Fruit fly (Drosophila melanogaster) whole organism, embryonic: ENCODE results near the gene ClpP.

ENCODE experiments used
- ATbp ChIP-seq: fragments of 200-800 bp; sonication (Bioruptor generic); optimal IDR thresholded peaks from 2 replicates; lab custom pipeline; 2017; ENCODE audit warnings: missing biosample characterization, mild to moderate bottlenecking, missing genetic modification characterization, missing genetic modification reagents
- Atf3 ChIP-seq: fragments of 200-800 bp; sonication (Bioruptor generic); optimal IDR thresholded peaks from 3 replicates; lab custom pipeline; 2016; ENCODE audit warnings: missing biosample characterization, missing genetic modification characterization
- CG1233 ChIP-seq: fragments of 200-800 bp; sonication (Bioruptor generic); optimal IDR thresholded peaks from 4 replicates; lab custom pipeline; 2018; ENCODE audit warnings: missing biosample characterization, mild to moderate bottlenecking, missing genetic modification characterization
- CG12391 ChIP-seq: fragments of 200-800 bp; sonication (Bioruptor generic); optimal IDR thresholded peaks from 3 replicates; lab custom pipeline; 2018; ENCODE audit warnings: missing biosample characterization, mild to moderate bottlenecking, missing genetic modification characterization, moderate library complexity
- CG15696 ChIP-seq: fragments of 200-800 bp; sonication (Bioruptor generic); optimal IDR thresholded peaks from 2 replicates; lab custom pipeline; 2019; ENCODE audit warnings: missing biosample characterization, mild to moderate bottlenecking, missing genetic modification characterization, moderate library complexity
- CG1647 ChIP-seq: fragments of 200-800 bp; sonication (Bioruptor generic); optimal IDR thresholded peaks from 3 replicates; lab custom pipeline; 2016; ENCODE audit warnings: missing biosample characterization, missing genetic modification characterization
- CG17186 ChIP-seq: fragments of 200-800 bp; sonication (Bioruptor generic); optimal IDR thresholded peaks from 3 replicates; lab custom pipeline; 2017; ENCODE audit warnings: missing biosample characterization, missing genetic modification reagents, missing genetic modification characterization
- CG17359 ChIP-seq: fragments of 200-800 bp; sonication (Bioruptor generic); optimal IDR thresholded peaks from 3 replicates; lab custom pipeline; 2018; ENCODE audit warnings: missing biosample characterization, mild to moderate bottlenecking, missing genetic modification characterization, moderate library complexity
- CG17829 ChIP-seq: fragments of 200-800 bp; optimal IDR thresholded peaks from 2 replicates; lab custom pipeline; 2019; ENCODE audit warnings: missing biosample characterization, mild to moderate bottlenecking, missing genetic modification characterization, moderate library complexity
- CG18599 ChIP-seq: fragments of 200-800 bp; sonication (Bioruptor generic); optimal IDR thresholded peaks from 3 replicates; lab custom pipeline; 2017; ENCODE audit warnings: missing biosample characterization, missing genetic modification characterization, mild to moderate bottlenecking, moderate library complexity, missing genetic modification reagents
- CG2120 ChIP-seq: fragments of 200-800 bp; sonication (Bioruptor generic); optimal IDR thresholded peaks from 3 replicates; lab custom pipeline; 2016; ENCODE audit warnings: missing biosample characterization, missing genetic modification characterization
- CG2678 ChIP-seq: fragments of 200-800 bp; sonication (Bioruptor generic); optimal IDR thresholded peaks from 3 replicates; lab custom pipeline; 2019; ENCODE audit warnings: missing biosample characterization, mild to moderate bottlenecking, missing genetic modification characterization, moderate library complexity
- CG2875 ChIP-seq: fragments of 200-800 bp; sonication (Bioruptor generic); optimal IDR thresholded peaks from 2 replicates; lab custom pipeline; 2017; ENCODE audit warnings: missing biosample characterization, mild to moderate bottlenecking, missing genetic modification characterization, missing genetic modification reagents
- CG3407 ChIP-seq: fragments of 200-800 bp; sonication (Bioruptor generic); optimal IDR thresholded peaks from 2 replicates; lab custom pipeline; 2018; ENCODE audit warnings: missing biosample characterization, mild to moderate bottlenecking, missing genetic modification characterization
- CG4282 ChIP-seq: fragments of 200-800 bp; sonication (Bioruptor generic); optimal IDR thresholded peaks from 2 replicates; lab custom pipeline; 2016; ENCODE audit warnings: missing biosample characterization, missing genetic modification characterization
- CG4730 ChIP-seq: fragments of 200-800 bp; sonication (Bioruptor generic); IDR thresholded peaks from 2 replicates; pipeline ENCODE4 v1.3.6; 2022; ENCODE audit warnings: missing biosample characterization, missing genetic modification characterization
- CG4820 ChIP-seq: fragments of 200-800 bp; sonication (Bioruptor generic); optimal IDR thresholded peaks from 3 replicates; lab custom pipeline; 2016; ENCODE audit warnings: missing biosample characterization, missing genetic modification characterization
- CG6175 ChIP-seq: fragments of 200-800 bp; sonication (Bioruptor generic); IDR thresholded peaks from 3 replicates; pipeline ENCODE4 v1.3.6; 2022; ENCODE audit warnings: missing biosample characterization, missing genetic modification characterization
- CG6683 ChIP-seq: fragments of 200-800 bp; sonication (Bioruptor generic); optimal IDR thresholded peaks from 2 replicates; lab custom pipeline; 2017; ENCODE audit warnings: missing biosample characterization, mild to moderate bottlenecking, missing genetic modification characterization, missing genetic modification reagents
- CG6791 ChIP-seq: fragments of 200-800 bp; sonication (Bioruptor generic); IDR thresholded peaks from 3 replicates; pipeline ENCODE4 v1.3.6; 2022; ENCODE audit warnings: missing biosample characterization, missing genetic modification characterization; ENCODE audit not compliant: partially characterized antibody
- CG9932 ChIP-seq: fragments of 200-800 bp; sonication (Bioruptor generic); IDR thresholded peaks from 2 replicates; pipeline ENCODE4 v1.3.6; 2022; ENCODE audit warnings: missing biosample characterization, missing genetic modification characterization
- CkIIα-i1 ChIP-seq: fragments of 200-800 bp; sonication (Bioruptor generic); IDR thresholded peaks from 2 replicates; pipeline ENCODE4 v1.3.6; 2022; ENCODE audit warnings: missing biosample characterization, missing genetic modification characterization
- Gug ChIP-seq: fragments of 200-800 bp; sonication (Bioruptor generic); IDR thresholded peaks from 4 replicates; pipeline ENCODE4 v1.3.6; 2022; ENCODE audit warnings: missing biosample characterization, missing genetic modification characterization
- HHEX ChIP-seq: fragments of 200-800 bp; sonication (Bioruptor generic); optimal IDR thresholded peaks from 3 replicates; lab custom pipeline; 2017; ENCODE audit warnings: missing biosample characterization, mild to moderate bottlenecking, missing genetic modification characterization, missing genetic modification reagents
- HLH54F ChIP-seq: fragments of 200-800 bp; sonication (Bioruptor generic); optimal IDR thresholded peaks from 3 replicates; lab custom pipeline; 2016; ENCODE audit warnings: missing biosample characterization, missing genetic modification characterization
- Hmx ChIP-seq: fragments of 200-800 bp; sonication (Bioruptor generic); optimal IDR thresholded peaks from 2 replicates; lab custom pipeline; 2016; ENCODE audit warnings: missing biosample characterization, missing genetic modification characterization
- Hr78 ChIP-seq, 2 experiments: fragments of 200-800 bp in 1 of 2; fragments of >200 bp in 1 of 2; sonication (Bioruptor generic) in 1 of 2; optimal IDR thresholded peaks; 2 replicates each; lab custom pipeline; 2017 to 2019; ENCODE audit warnings: missing biosample characterization in 2 of 2, missing genetic modification characterization in 2 of 2, mild to moderate bottlenecking in 1 of 2, moderate library complexity in 1 of 2
- Mad ChIP-seq: fragments of 200-800 bp; sonication (Bioruptor generic); optimal IDR thresholded peaks from 2 replicates; lab custom pipeline; 2016; ENCODE audit warnings: missing biosample characterization, missing genetic modification characterization
- NC2α ChIP-seq: fragments of 200-800 bp; sonication (Bioruptor generic); optimal IDR thresholded peaks from 2 replicates; lab custom pipeline; 2016; ENCODE audit warnings: missing biosample characterization, missing genetic modification characterization
- NFAT ChIP-seq: fragments of 200-800 bp; sonication (Bioruptor generic); IDR thresholded peaks from 2 replicates; pipeline ENCODE4 v1.3.6; 2022; ENCODE audit warnings: missing biosample characterization, missing genetic modification characterization
- Oaz ChIP-seq: fragments of 200-800 bp; sonication (Bioruptor generic); IDR thresholded peaks from 2 replicates; pipeline ENCODE4 v1.3.6; 2022; ENCODE audit warnings: missing biosample characterization, missing genetic modification characterization
- Side ChIP-seq: fragments of 200-800 bp; sonication (Bioruptor generic); optimal IDR thresholded peaks from 2 replicates; lab custom pipeline; 2016; ENCODE audit warnings: missing biosample characterization, missing genetic modification characterization
- btn ChIP-seq: fragments of 200-800 bp; sonication (Bioruptor generic); optimal IDR thresholded peaks from 2 replicates; lab custom pipeline; 2016; ENCODE audit warnings: missing biosample characterization, missing genetic modification characterization
- fd3F ChIP-seq: fragments of 200-800 bp; sonication (Bioruptor generic); optimal IDR thresholded peaks from 2 replicates; lab custom pipeline; 2018; ENCODE audit warnings: missing biosample characterization, mild to moderate bottlenecking, missing genetic modification characterization, moderate library complexity
- fd64A ChIP-seq: fragments of 200-800 bp; sonication (Bioruptor generic); optimal IDR thresholded peaks from 3 replicates; lab custom pipeline; 2018; ENCODE audit warnings: missing biosample characterization, mild to moderate bottlenecking, missing genetic modification characterization
- fu2 ChIP-seq: fragments of 200-800 bp; sonication (Bioruptor generic); optimal IDR thresholded peaks from 2 replicates; lab custom pipeline; 2016; ENCODE audit warnings: missing biosample characterization, missing genetic modification characterization
- gfzf ChIP-seq: fragments of 200-800 bp; sonication (Bioruptor generic); optimal IDR thresholded peaks from 2 replicates; lab custom pipeline; 2016; ENCODE audit warnings: missing biosample characterization, mild to moderate bottlenecking, missing genetic modification characterization, moderate library complexity
- gro ChIP-seq: fragments of 200-800 bp; sonication (Bioruptor generic); optimal IDR thresholded peaks from 2 replicates; lab custom pipeline; 2016; ENCODE audit warnings: missing biosample characterization, missing genetic modification characterization
- gsb-n ChIP-seq: fragments of 200-800 bp; sonication (Bioruptor generic); optimal IDR thresholded peaks from 3 replicates; lab custom pipeline; 2018; ENCODE audit warnings: missing biosample characterization, mild to moderate bottlenecking, missing genetic modification characterization
- hth ChIP-seq: fragments of >200 bp; optimal IDR thresholded peaks from 2 replicates; lab custom pipeline; 2017; ENCODE audit warnings: inconsistent platforms
- ind ChIP-seq: fragments of 200-800 bp; sonication (Bioruptor generic); optimal IDR thresholded peaks from 3 replicates; lab custom pipeline; 2016; ENCODE audit warnings: missing biosample characterization, missing genetic modification characterization
- insv ChIP-seq, 2 experiments: fragments of 200-800 bp; sonication (Bioruptor generic); optimal IDR thresholded peaks; 3 replicates each; lab custom pipeline; 2016 to 2018; ENCODE audit warnings: missing biosample characterization in 2 of 2, missing genetic modification characterization in 2 of 2
- kay ChIP-seq: fragments of 200-800 bp; sonication (Bioruptor generic); optimal IDR thresholded peaks from 2 replicates; lab custom pipeline; 2016; ENCODE audit warnings: missing biosample characterization, missing genetic modification characterization
- knrl ChIP-seq: fragments of 200-800 bp; sonication (Bioruptor generic); IDR thresholded peaks from 3 replicates; pipeline ENCODE4 v1.3.6; 2022; ENCODE audit warnings: missing biosample characterization, missing genetic modification characterization; ENCODE audit not compliant: partially characterized antibody
- odd ChIP-seq: fragments of 200-800 bp; sonication (Bioruptor generic); optimal IDR thresholded peaks from 2 replicates; lab custom pipeline; 2017; ENCODE audit warnings: missing biosample characterization, mild to moderate bottlenecking, missing genetic modification characterization
- onecut ChIP-seq: fragments of 200-800 bp; sonication (Bioruptor generic); IDR thresholded peaks from 2 replicates; pipeline ENCODE4 v1.3.6; 2022; ENCODE audit warnings: missing biosample characterization, missing genetic modification characterization
- pan ChIP-seq, 4 experiments: fragments of >200 bp in 3 of 4; fragments of 200-800 bp in 1 of 4; sonication (Bioruptor generic) in 1 of 4; optimal IDR thresholded peaks in 3 of 4; IDR thresholded peaks in 1 of 4; 2 replicates each; pipeline versions ENCODE4 v1.3.6 to Lab custom; 2017 to 2022; ENCODE audit warnings: missing biosample characterization in 2 of 4, missing genetic modification characterization in 2 of 4, mixed read lengths in 1 of 4
- rib ChIP-seq: fragments of 200-800 bp; sonication (Bioruptor generic); IDR thresholded peaks from 2 replicates; pipeline ENCODE4 v1.3.6; 2022; ENCODE audit warnings: missing biosample characterization, missing genetic modification characterization
- vvl ChIP-seq: fragments of 200-800 bp; sonication (Bioruptor generic); IDR thresholded peaks from 2 replicates; pipeline ENCODE4 v1.3.6; 2022; ENCODE audit warnings: missing biosample characterization, missing genetic modification characterization
- wek ChIP-seq: fragments of 200-800 bp; sonication (Bioruptor generic); optimal IDR thresholded peaks from 3 replicates; lab custom pipeline; 2018; ENCODE audit warnings: missing biosample characterization, mild to moderate bottlenecking, missing genetic modification characterization, moderate library complexity
- zen2 ChIP-seq: fragments of 200-800 bp; sonication (Bioruptor generic); IDR thresholded peaks from 3 replicates; pipeline ENCODE4 v1.3.6; 2022; ENCODE audit warnings: missing biosample characterization, missing genetic modification characterization; ENCODE audit not compliant: partially characterized antibody

Gene ClpP

dm6 chr2L:10366525-10366924 is 9.9 kb downstream of the ClpP start, which contains the start of gene CG5056 (continued):
- TF ChIP-seq fd3F (GFP tag; lab: Kevin White, UChicago) (no peak), CG4820 (no peak), CG1647 (GFP tag; lab: Kevin White, UChicago) (no peak), gfzf (GFP tag; lab: Kevin White, UChicago) (peak; percentile 61), insv (GFP tag; optimal IDR thresholded peaks at IDR 0.05; lab: Kevin White, UChicago) (no peak), CG2120 (no peak), fd64A (GFP tag; lab: Kevin White, UChicago) (no peak), HLH54F (GFP tag; lab: Kevin White, UChicago) (no peak), CG18599 (GFP tag; lab: Kevin White, UChicago) (no peak), Hr78 (GFP tag; optimal IDR thresholded peaks at IDR 0.05; lab: Kevin White, UChicago) (no peak), fu2 (GFP tag; lab: Kevin White, UChicago) (no peak), CG17829 (peak; percentile 47), Hmx (GFP tag; lab: Kevin White, UChicago) (no peak), knrl (GFP tag; lab: Robert Waterston, UW) (peak; percentile 39; the same call in 1 of the 3 replicates), Atf3 (no peak), NFAT (GFP tag; lab: Robert Waterston, UW) (no peak), HHEX (GFP tag; lab: Kevin White, UChicago) (no peak), CG2875 (GFP tag; lab: Kevin White, UChicago) (no peak), ATbp (GFP tag; lab: Kevin White, UChicago) (no peak), ind (GFP tag; lab: Kevin White, UChicago) (no peak), pan (optimal IDR thresholded peaks at IDR 0.05; lab: Kevin White, UChicago) (no peak), pan (GFP tag; optimal IDR thresholded peaks at IDR 0.05 in 1 of 2, IDR thresholded peaks at IDR 0.05 in 1 of 2) (no peak), NC2α (GFP tag; lab: Kevin White, UChicago) (no peak), CG9932 (GFP tag; lab: Robert Waterston, UW) (peak; percentile 36; the same call in 1 of the 2 replicates), CG4282 (no peak), Gug (GFP tag; lab: Robert Waterston, UW) (no peak), CG4730 (no peak), wek (GFP tag; lab: Kevin White, UChicago) (no peak), onecut (no peak), CG15696 (peak; percentile 18), CG17359 (tag; lab: Kevin White, UChicago) (no peak), CG2678 (tag; lab: Kevin White, UChicago) (no peak), btn (GFP tag; lab: Kevin White, UChicago) (no peak), CG3407 (no peak), kay (GFP tag; lab: Kevin White, UChicago) (no peak), gsb-n (tag; lab: Kevin White, UChicago) (no peak), Mad (GFP tag; lab: Kevin White, UChicago) (no peak), hth (lab: Kevin White, UChicago) (no peak), CG12391 (tag; lab: Kevin White, UChicago) (peak; percentile 47), rib (no peak), CG6791 (GFP tag; lab: Robert Waterston, UW) (0 out of 3 replicates have a peak, but pooled peaks have one; percentile 25), CG6175 (GFP tag; lab: Robert Waterston, UW) (no peak), CG1233 (GFP tag; lab: Kevin White, UChicago) (no peak), odd (GFP tag; lab: Kevin White, UChicago) (no peak), CG17186 (GFP tag; lab: Kevin White, UChicago) (peak; percentile 48), Oaz (GFP tag; lab: Robert Waterston, UW) (no peak), Side (GFP tag; lab: Kevin White, UChicago) (no peak), CkIIα-i1 (GFP tag; lab: Robert Waterston, UW) (no peak), CG6683 (no peak), zen2 (GFP tag; lab: Robert Waterston, UW) (no peak), gro (peak; percentile 1), vvl (GFP tag; lab: Robert Waterston, UW) (0 out of 2 replicates have a peak, but pooled peaks have one; percentile 28)
